Worm (Caenorhabditis elegans) whole organism, midembryonic: ENCODE results near the gene pgph-2.

Source experiments
- T22C8.4 ChIP-seq: fragments of 200-800 bp; sonication (Bioruptor generic); IDR thresholded peaks from 2 replicates; pipeline ENCODE4 v1.3.6; 2022; ENCODE audit warnings: missing genetic modification characterization, missing compliant biosample characterization
- cog-1 ChIP-seq: sonication (generic microtip); optimal IDR thresholded peaks from 2 replicates; lab custom pipeline; 2016; ENCODE audit warnings: missing genetic modification characterization, missing compliant biosample characterization
- flt-1 ChIP-seq: fragments of 200-800 bp; sonication (Bioruptor generic); IDR thresholded peaks from 2 replicates; pipeline ENCODE4 v1.3.6; 2022; ENCODE audit warnings: missing genetic modification characterization, missing compliant biosample characterization
- klf-2 ChIP-seq: fragments of 200-800 bp; sonication (Bioruptor generic); conservative IDR thresholded peaks from 2 replicates; pipeline ENCODE4 v1.3.6; 2022; ENCODE audit warnings: missing genetic modification reagents, missing genetic modification characterization, missing compliant biosample characterization
- med-1 ChIP-seq: sonication (generic microtip); optimal IDR thresholded peaks from 2 replicates; lab custom pipeline; 2017; ENCODE audit warnings: missing genetic modification characterization, mild to moderate bottlenecking, missing compliant biosample characterization, antibody characterized with exemption, missing genetic modification reagents; ENCODE audit not compliant: insufficient read depth
- ref-1 ChIP-seq: fragments of 200-800 bp; sonication (Bioruptor generic); conservative IDR thresholded peaks from 2 replicates; pipeline ENCODE4 v1.3.6; 2022; ENCODE audit warnings: missing genetic modification reagents, missing genetic modification characterization, missing compliant biosample characterization
- tab-1 ChIP-seq: fragments of 200-800 bp; sonication (Bioruptor generic); IDR thresholded peaks from 2 replicates; pipeline ENCODE4 v1.3.6; 2022; ENCODE audit warnings: missing genetic modification characterization, missing compliant biosample characterization
- ztf-23 ChIP-seq: fragments of 200-800 bp; sonication (Bioruptor generic); IDR thresholded peaks from 2 replicates; pipeline ENCODE4 v1.3.6; 2022; ENCODE audit warnings: missing genetic modification reagents, missing genetic modification characterization, missing compliant biosample characterization
- ztf-29 ChIP-seq: fragments of 200-800 bp; sonication (Bioruptor generic); IDR thresholded peaks from 2 replicates; pipeline ENCODE4 v1.3.6; 2022; ENCODE audit warnings: missing genetic modification reagents, missing genetic modification characterization, missing compliant biosample characterization

pgph-2 gene

DNA sequence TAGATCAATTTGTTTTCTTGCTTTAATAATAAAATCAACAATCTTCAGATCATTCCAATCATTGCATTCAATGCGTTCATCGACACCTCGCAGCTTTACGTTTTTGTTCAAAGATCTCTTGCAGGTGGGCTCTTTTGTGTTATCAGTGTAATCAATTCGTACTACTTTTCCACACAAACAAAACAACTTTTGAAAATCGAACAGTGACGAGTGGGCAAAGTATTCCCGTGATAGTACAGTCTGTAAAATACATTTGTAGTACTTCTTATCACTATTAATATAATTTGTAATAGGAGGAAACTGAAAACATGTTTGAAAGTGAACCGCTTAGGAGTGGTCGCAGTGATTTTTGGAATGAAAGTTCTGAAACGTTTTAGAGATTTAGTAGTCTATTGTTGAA is at the start of gene pgph-2:
Gene pgph-2, plus strand, starts transcription at position 47 of the 400 bp plus-strand sequence.
- no peak for TF ChIP-seq klf-2
- TF ChIP-seq flt-1 (GFP tag; lab: Robert Waterston, UW) = no peak
- no peak for TF ChIP-seq ztf-23 (GFP tag; lab: Robert Waterston, UW)
- no peak for TF ChIP-seq ref-1 (GFP tag; lab: Robert Waterston, UW)
- TF ChIP-seq tab-1 (GFP tag; lab: Robert Waterston, UW) = no peak
- TF ChIP-seq med-1 (GFP tag; lab: Kevin White, UChicago) = no peak
- no peak for TF ChIP-seq T22C8.4 (GFP tag; lab: Robert Waterston, UW)

DNA sequence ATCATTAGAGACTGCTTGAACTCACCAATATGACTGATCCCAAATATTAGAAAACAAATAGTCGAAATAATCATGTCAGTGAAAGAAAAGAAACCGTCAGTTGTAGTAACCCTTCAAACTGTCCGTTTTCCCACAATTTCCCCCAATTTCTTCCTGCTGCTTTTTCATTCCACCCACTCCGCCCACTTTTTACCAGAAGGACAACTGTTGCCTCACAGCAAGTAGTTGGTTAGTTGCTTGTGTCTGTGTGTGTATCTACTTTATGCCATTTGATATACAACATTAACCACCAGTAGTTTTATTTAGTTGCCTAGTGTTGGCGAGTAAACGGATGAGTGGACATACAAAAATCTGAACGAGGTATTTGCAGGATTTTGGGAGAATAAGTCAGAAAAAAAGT is 48.4 kb upstream of the pgph-2 start, which contains the start of gene K09H11.9:
Gene K09H11.9, minus strand, starts transcription at position 101 of the 400 bp plus-strand sequence.
- TF ChIP-seq tab-1 (GFP tag; lab: Robert Waterston, UW) = no peak
- TF ChIP-seq ref-1 (GFP tag; lab: Robert Waterston, UW) = no peak
- no peak for TF ChIP-seq T22C8.4 (GFP tag; lab: Robert Waterston, UW)
- TF ChIP-seq ztf-29 (GFP tag; lab: Robert Waterston, UW) = no peak
- TF ChIP-seq med-1 (GFP tag; lab: Kevin White, UChicago) = no peak
- no peak for TF ChIP-seq cog-1 (tag; lab: Kevin White, UChicago)
- no peak for TF ChIP-seq klf-2
- no peak for TF ChIP-seq flt-1 (GFP tag; lab: Robert Waterston, UW)

ce11 chrV:5717237-5717935 is 47.5 kb upstream of the pgph-2 start, which contains the start of gene rga-3:
Gene rga-3, plus strand, starts transcription at chrV:5717885.
- no peak for TF ChIP-seq tab-1 (GFP tag; lab: Robert Waterston, UW)
- TF ChIP-seq flt-1 (GFP tag; lab: Robert Waterston, UW) = no peak
- TF ChIP-seq med-1 (GFP tag; lab: Kevin White, UChicago) = no peak
- TF ChIP-seq ref-1 (GFP tag; lab: Robert Waterston, UW) = no peak
- TF ChIP-seq ztf-29 (GFP tag; lab: Robert Waterston, UW) = no peak
- no peak for TF ChIP-seq klf-2
- TF ChIP-seq T22C8.4 (GFP tag; lab: Robert Waterston, UW) = no peak
- TF ChIP-seq ztf-23 (GFP tag; lab: Robert Waterston, UW) = no peak
- TF ChIP-seq cog-1 (tag; lab: Kevin White, UChicago) = no peak

- TF ChIP-seq ztf-29 (GFP tag; lab: Robert Waterston, UW) (no peak), med-1 (GFP tag; lab: Kevin White, UChicago) (no peak), ref-1 (GFP tag; lab: Robert Waterston, UW) (no peak), tab-1 (GFP tag; lab: Robert Waterston, UW) (no peak), klf-2 (no peak), flt-1 (GFP tag; lab: Robert Waterston, UW) (no peak), cog-1 (tag; lab: Kevin White, UChicago) (no peak), ztf-23 (GFP tag; lab: Robert Waterston, UW) (no peak), T22C8.4 (GFP tag; lab: Robert Waterston, UW) (no peak)
These were observed 42.8 kb upstream of the pgph-2 start for ce11 chrV:5722093-5722492.

- TF ChIP-seq ztf-23 (GFP tag; lab: Robert Waterston, UW) = no peak
- TF ChIP-seq flt-1 (GFP tag; lab: Robert Waterston, UW) = no peak
- TF ChIP-seq klf-2 = no peak
- TF ChIP-seq cog-1 (tag; lab: Kevin White, UChicago) = no peak
- TF ChIP-seq T22C8.4 (GFP tag; lab: Robert Waterston, UW) = no peak
- TF ChIP-seq tab-1 (GFP tag; lab: Robert Waterston, UW) = no peak
- no peak for TF ChIP-seq ztf-29 (GFP tag; lab: Robert Waterston, UW)
- TF ChIP-seq ref-1 (GFP tag; lab: Robert Waterston, UW) = no peak
- no peak for TF ChIP-seq med-1 (GFP tag; lab: Kevin White, UChicago)
These were observed 40.5 kb upstream of the pgph-2 start for ce11 chrV:5724395-5724794.

ce11 chrV:5726463-5726862 is 38.5 kb upstream of the pgph-2 start, which contains the start of gene K09H11.4:
Gene K09H11.4, minus strand, starts transcription at chrV:5726563.
- TF ChIP-seq ref-1 (GFP tag; lab: Robert Waterston, UW) (no peak), klf-2 (no peak), T22C8.4 (GFP tag; lab: Robert Waterston, UW) (no peak), ztf-29 (GFP tag; lab: Robert Waterston, UW) (no peak), flt-1 (GFP tag; lab: Robert Waterston, UW) (no peak), ztf-23 (GFP tag; lab: Robert Waterston, UW) (no peak), cog-1 (tag; lab: Kevin White, UChicago) (no peak), med-1 (GFP tag; lab: Kevin White, UChicago) (no peak), tab-1 (GFP tag; lab: Robert Waterston, UW) (no peak)

ce11 chrV:5730783-5731182 is 34.1 kb upstream of the pgph-2 start, which contains the start of gene K09H11.15:
Gene K09H11.15, minus strand, starts transcription at chrV:5730883.
- TF ChIP-seq flt-1 (GFP tag; lab: Robert Waterston, UW) = no peak
- no peak for TF ChIP-seq klf-2

DNA sequence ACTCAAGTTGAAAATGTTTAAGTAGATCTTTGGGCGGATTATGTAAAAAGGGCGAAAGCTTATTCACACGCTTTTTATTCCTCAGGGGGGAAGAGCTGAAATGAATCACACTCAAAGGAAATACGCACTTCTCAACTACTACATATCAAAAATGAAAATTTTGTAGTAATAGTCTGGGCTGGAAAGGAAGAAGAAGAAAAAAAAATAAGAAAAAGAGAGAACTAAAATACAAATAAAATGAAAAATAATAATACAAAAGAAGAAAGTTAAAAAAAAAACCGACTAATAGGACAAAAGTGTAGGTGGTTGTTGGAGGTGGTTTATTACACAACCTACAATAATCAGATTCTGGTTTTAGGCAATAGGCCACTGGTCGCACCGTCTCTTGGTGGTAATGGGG is 28.9 kb upstream of the pgph-2 start, which contains the start of gene K09H11.6:
Gene K09H11.6, minus strand, starts transcription at position 101 of the 400 bp plus-strand sequence.
- TF ChIP-seq ref-1 (GFP tag; lab: Robert Waterston, UW) (no peak), flt-1 (GFP tag; lab: Robert Waterston, UW) (no peak), klf-2 (no peak), ztf-23 (GFP tag; lab: Robert Waterston, UW) (no peak), cog-1 (tag; lab: Kevin White, UChicago) (no peak), ztf-29 (GFP tag; lab: Robert Waterston, UW) (no peak), med-1 (GFP tag; lab: Kevin White, UChicago) (no peak), T22C8.4 (GFP tag; lab: Robert Waterston, UW) (no peak), tab-1 (GFP tag; lab: Robert Waterston, UW) (no peak)

DNA sequence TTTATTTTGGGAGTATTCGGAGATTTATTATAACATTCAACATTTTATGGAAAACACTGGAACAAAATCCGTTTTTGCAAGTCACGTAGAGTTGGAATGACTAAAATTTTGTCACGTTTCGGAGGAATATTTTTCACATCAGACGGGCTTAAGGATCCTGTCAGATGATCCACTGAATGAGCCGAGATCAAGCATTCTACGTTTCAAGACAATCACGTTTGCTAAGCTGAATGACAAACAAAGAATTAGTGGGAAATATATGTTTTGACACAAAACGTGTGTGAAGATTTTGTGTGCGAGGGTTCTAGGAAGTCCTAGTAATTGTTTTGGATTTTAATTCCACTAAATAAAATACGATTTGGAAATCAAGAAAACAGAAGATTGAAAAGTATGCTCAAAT is 25.5 kb upstream of the pgph-2 start:
- TF ChIP-seq ref-1 (GFP tag; lab: Robert Waterston, UW) (no peak), cog-1 (tag; lab: Kevin White, UChicago) (no peak), ztf-29 (GFP tag; lab: Robert Waterston, UW) (no peak), med-1 (GFP tag; lab: Kevin White, UChicago) (no peak), tab-1 (GFP tag; lab: Robert Waterston, UW) (no peak), flt-1 (GFP tag; lab: Robert Waterston, UW) (no peak), T22C8.4 (GFP tag; lab: Robert Waterston, UW) (no peak), klf-2 (no peak), ztf-23 (GFP tag; lab: Robert Waterston, UW) (no peak)
